Worm (Caenorhabditis elegans) whole organism, L2 larva: ENCODE measurements around the gene F59H6.14.

Source experiments
- C34F6.9 ChIP-seq: fragments of 150-350 bp; optimal IDR thresholded peaks from 2 replicates; lab custom pipeline; 2014; ENCODE audit warnings: missing biosample characterization, missing genetic modification characterization
- R02D3.7 ChIP-seq: fragments of 150-350 bp; optimal IDR thresholded peaks from 2 replicates; lab custom pipeline; 2014; ENCODE audit warnings: missing biosample characterization, missing genetic modification characterization
- Y55F3AM.14 ChIP-seq: fragments of 200-800 bp; sonication (Bioruptor generic); optimal IDR thresholded peaks from 2 replicates; lab custom pipeline; 2018; ENCODE audit warnings: mild to moderate bottlenecking, missing genetic modification characterization, missing compliant biosample characterization
- ZK546.5 ChIP-seq: sonication (generic microtip); optimal IDR thresholded peaks from 2 replicates; lab custom pipeline; 2017; ENCODE audit warnings: missing biosample characterization, missing genetic modification characterization
- alr-1 ChIP-seq: fragments of 150-350 bp; optimal IDR thresholded peaks from 2 replicates; lab custom pipeline; 2014; ENCODE audit warnings: missing biosample characterization, missing genetic modification characterization
- aly-2 ChIP-seq: fragments of 150-350 bp; optimal IDR thresholded peaks from 2 replicates; lab custom pipeline; 2014; ENCODE audit warnings: missing biosample characterization, missing genetic modification characterization
- ama-1 ChIP-seq: fragments of 150-350 bp; optimal IDR thresholded peaks from 2 replicates; lab custom pipeline; 2018; ENCODE audit warnings: inconsistent platforms
- blmp-1 ChIP-seq: sonication (generic microtip); optimal IDR thresholded peaks from 2 replicates; lab custom pipeline; 2017; ENCODE audit warnings: missing genetic modification characterization, mild to moderate bottlenecking, missing compliant biosample characterization, antibody characterized with exemption, moderate library complexity; ENCODE audit not compliant: insufficient read depth
- ceh-16 ChIP-seq: fragments of 150-350 bp; optimal IDR thresholded peaks from 2 replicates; lab custom pipeline; 2014; ENCODE audit warnings: missing biosample characterization, missing genetic modification characterization
- egl-27 ChIP-seq: sonication (generic microtip); optimal IDR thresholded peaks from 3 replicates; lab custom pipeline; 2017; ENCODE audit warnings: missing biosample characterization, missing genetic modification reagents, missing genetic modification characterization
- elt-1 ChIP-seq: fragments of 150-350 bp; optimal IDR thresholded peaks from 2 replicates; lab custom pipeline; 2014; ENCODE audit warnings: missing biosample characterization, missing genetic modification characterization
- fos-1 ChIP-seq: fragments of 150-350 bp; optimal IDR thresholded peaks from 2 replicates; lab custom pipeline; 2014; ENCODE audit warnings: missing biosample characterization, missing genetic modification characterization
- gmeb-1 ChIP-seq: fragments of 150-350 bp; optimal IDR thresholded peaks from 2 replicates; lab custom pipeline; 2014; ENCODE audit warnings: missing biosample characterization, missing genetic modification characterization
- lin-11 ChIP-seq: fragments of 150-350 bp; sonication (generic microtip); optimal IDR thresholded peaks from 2 replicates; lab custom pipeline; 2014; ENCODE audit warnings: missing biosample characterization, missing genetic modification characterization, inconsistent platforms, mixed read lengths
- lin-13 ChIP-seq: fragments of 150-350 bp; optimal IDR thresholded peaks from 2 replicates; lab custom pipeline; 2014; ENCODE audit warnings: missing biosample characterization, missing genetic modification reagents, missing genetic modification characterization
- lin-39 ChIP-seq: fragments of 150-350 bp; optimal IDR thresholded peaks from 2 replicates; lab custom pipeline; 2014; ENCODE audit warnings: missing biosample characterization, missing genetic modification reagents, missing genetic modification characterization
- lsy-2 ChIP-seq, 2 experiments: fragments of 150-350 bp in 1 of 2; sonication (generic microtip) in 1 of 2; optimal IDR thresholded peaks; 2 replicates each; lab custom pipeline; 2014 to 2017; ENCODE audit warnings: missing biosample characterization in 2 of 2, missing genetic modification characterization in 2 of 2
- mab-5 ChIP-seq: fragments of 150-350 bp; optimal IDR thresholded peaks from 2 replicates; lab custom pipeline; 2014; ENCODE audit warnings: missing biosample characterization, missing genetic modification characterization
- mbf-1 ChIP-seq: sonication (generic microtip); optimal IDR thresholded peaks from 2 replicates; lab custom pipeline; 2017; ENCODE audit warnings: missing biosample characterization, missing genetic modification characterization
- nhr-10 ChIP-seq: sonication (generic microtip); optimal IDR thresholded peaks from 2 replicates; lab custom pipeline; 2017; ENCODE audit warnings: missing biosample characterization, missing genetic modification characterization
- nhr-11 ChIP-seq: fragments of 150-350 bp; optimal IDR thresholded peaks from 2 replicates; lab custom pipeline; 2014; ENCODE audit warnings: missing biosample characterization, missing genetic modification characterization
- nhr-12 ChIP-seq: fragments of 150-350 bp; optimal IDR thresholded peaks from 2 replicates; lab custom pipeline; 2014; ENCODE audit warnings: missing biosample characterization, missing genetic modification characterization
- nhr-129 ChIP-seq: fragments of 150-350 bp; optimal IDR thresholded peaks from 2 replicates; lab custom pipeline; 2014; ENCODE audit warnings: missing biosample characterization, missing genetic modification characterization
- nhr-21 ChIP-seq: fragments of 150-350 bp; optimal IDR thresholded peaks from 2 replicates; lab custom pipeline; 2014; ENCODE audit warnings: missing biosample characterization, missing genetic modification characterization
- nhr-237 ChIP-seq: fragments of 150-350 bp; optimal IDR thresholded peaks from 2 replicates; lab custom pipeline; 2014; ENCODE audit warnings: missing biosample characterization, missing genetic modification characterization
- nhr-25 ChIP-seq: fragments of 150-350 bp; sonication (generic microtip); optimal IDR thresholded peaks from 3 replicates; lab custom pipeline; 2014; ENCODE audit warnings: missing biosample characterization, missing genetic modification characterization
- nhr-6 ChIP-seq: fragments of 150-350 bp; optimal IDR thresholded peaks from 2 replicates; lab custom pipeline; 2014; ENCODE audit warnings: missing biosample characterization, missing genetic modification characterization
- sem-4 ChIP-seq: fragments of 150-350 bp; optimal IDR thresholded peaks from 2 replicates; lab custom pipeline; 2014; ENCODE audit warnings: missing biosample characterization, missing genetic modification reagents, missing genetic modification characterization
- skn-1 ChIP-seq: sonication (generic microtip); optimal IDR thresholded peaks from 2 replicates; lab custom pipeline; 2017; ENCODE audit warnings: missing biosample characterization, missing genetic modification characterization
- sma-3 ChIP-seq: sonication (generic microtip); optimal IDR thresholded peaks from 2 replicates; lab custom pipeline; 2016; ENCODE audit warnings: missing genetic modification reagents, missing genetic modification characterization, missing compliant biosample characterization
- sma-9 ChIP-seq, 2 experiments: fragments of 150-350 bp in 1 of 2; sonication (generic microtip) in 1 of 2; optimal IDR thresholded peaks; 2 replicates each; lab custom pipeline; 2014 to 2016; ENCODE audit warnings: missing genetic modification characterization in 2 of 2, mild to moderate bottlenecking in 1 of 2, missing biosample characterization in 1 of 2, missing compliant biosample characterization in 1 of 2, missing genetic modification reagents in 1 of 2, moderate library complexity in 1 of 2
- snpc-4 ChIP-seq: fragments of 150-350 bp; optimal IDR thresholded peaks from 2 replicates; lab custom pipeline; 2014; ENCODE audit warnings: missing biosample characterization, missing genetic modification characterization
- unc-39 ChIP-seq: fragments of 150-350 bp; optimal IDR thresholded peaks from 2 replicates; lab custom pipeline; 2014; ENCODE audit warnings: missing biosample characterization, missing genetic modification characterization
- zag-1 ChIP-seq: fragments of 150-350 bp; optimal IDR thresholded peaks from 2 replicates; lab custom pipeline; 2014; ENCODE audit warnings: missing biosample characterization, missing genetic modification characterization
- ztf-11 ChIP-seq: sonication (generic microtip); optimal IDR thresholded peaks from 2 replicates; lab custom pipeline; 2017; ENCODE audit warnings: missing biosample characterization, missing genetic modification characterization
- ztf-4 ChIP-seq: fragments of 150-350 bp; optimal IDR thresholded peaks from 2 replicates; lab custom pipeline; 2014; ENCODE audit warnings: missing biosample characterization, missing genetic modification characterization

Gene F59H6.14

ce11 chrII:2075513-2075912 lies 42.1 kb downstream of the F59H6.14 start, which contains the start of gene F07E5.8:
Gene F07E5.8, minus strand, starts transcription at chrII:2075613.
- TF ChIP-seq nhr-21 (tag; lab: Kevin White, UChicago) (no peak), lin-11 (no peak), sma-9 (GFP tag; optimal IDR thresholded peaks at IDR 0.05; lab: Kevin White, UChicago) (no peak), sma-9 (tag; optimal IDR thresholded peaks at IDR 0.05; lab: Kevin White, UChicago) (no peak), lsy-2 (tag; optimal IDR thresholded peaks at IDR 0.05; lab: Kevin White, UChicago) (no peak), snpc-4 (tag; lab: Kevin White, UChicago) (no peak), nhr-237 (tag; lab: Kevin White, UChicago) (no peak), nhr-129 (tag; lab: Kevin White, UChicago) (no peak), lin-13 (no peak), egl-27 (tag; lab: Kevin White, UChicago) (no peak), sem-4 (tag; lab: Kevin White, UChicago) (no peak)

ce11 chrII:2076467-2076866 lies 43.1 kb downstream of the F59H6.14 start:
- TF ChIP-seq ztf-4 (no peak), nhr-11 (tag; lab: Kevin White, UChicago) (no peak), blmp-1 (tag; lab: Kevin White, UChicago) (no peak), sma-3 (GFP tag; lab: Kevin White, UChicago) (no peak), alr-1 (tag; lab: Kevin White, UChicago) (no peak), ama-1 (lab: Kevin White, UChicago) (no peak), unc-39 (no peak), sem-4 (tag; lab: Kevin White, UChicago) (no peak), nhr-129 (tag; lab: Kevin White, UChicago) (no peak), mab-5 (no peak), skn-1 (tag; lab: Kevin White, UChicago) (no peak), ceh-16 (no peak), nhr-25 (tag; lab: Kevin White, UChicago) (no peak), elt-1 (tag; lab: Kevin White, UChicago) (no peak), ztf-11 (tag; lab: Kevin White, UChicago) (no peak)

- TF ChIP-seq nhr-11 (tag; lab: Kevin White, UChicago) (no peak), ZK546.5 (tag; lab: Kevin White, UChicago) (no peak), nhr-12 (tag; lab: Kevin White, UChicago) (no peak), sma-3 (GFP tag; lab: Kevin White, UChicago) (no peak), nhr-10 (tag; lab: Kevin White, UChicago) (no peak), nhr-6 (no peak), blmp-1 (tag; lab: Kevin White, UChicago) (no peak), mbf-1 (tag; lab: Kevin White, UChicago) (no peak), snpc-4 (tag; lab: Kevin White, UChicago) (no peak), lin-39 (tag; lab: Kevin White, UChicago) (no peak), fos-1 (tag; lab: Kevin White, UChicago) (no peak), alr-1 (tag; lab: Kevin White, UChicago) (no peak), gmeb-1 (tag; lab: Kevin White, UChicago) (no peak), aly-2 (tag; lab: Kevin White, UChicago) (no peak), sma-9 (GFP tag; optimal IDR thresholded peaks at IDR 0.05; lab: Kevin White, UChicago) (no peak), sma-9 (tag; optimal IDR thresholded peaks at IDR 0.05; lab: Kevin White, UChicago) (no peak)
Observed at ce11 chrII:2080425-2080824, 47.0 kb downstream of the F59H6.14 start, which contains the start of gene F07E5.9. Gene F07E5.9, minus strand, starts transcription at chrII:2080525.

ce11 chrII:2081257-2081656 lies 47.9 kb downstream of the F59H6.14 start, which contains the start of gene T16A1.4:
Gene T16A1.4, plus strand, starts transcription at chrII:2081557.
- TF ChIP-seq zag-1 (tag; lab: Kevin White, UChicago) (no peak), gmeb-1 (tag; lab: Kevin White, UChicago) (no peak), lin-13 (no peak), ztf-4 (no peak), Y55F3AM.14 (GFP tag; lab: Kevin White, UChicago) (no peak), C34F6.9 (tag; lab: Kevin White, UChicago) (no peak), sma-3 (GFP tag; lab: Kevin White, UChicago) (no peak), ZK546.5 (tag; lab: Kevin White, UChicago) (no peak), nhr-21 (tag; lab: Kevin White, UChicago) (no peak), nhr-25 (tag; lab: Kevin White, UChicago) (no peak), R02D3.7 (no peak), mbf-1 (tag; lab: Kevin White, UChicago) (no peak), nhr-11 (tag; lab: Kevin White, UChicago) (no peak)
